Worm (Caenorhabditis elegans) whole organism, L4 larva: ENCODE data around the gene vti-1.

ENCODE experiments used
- F10B5.3 ChIP-seq: sonication (generic microtip); optimal IDR thresholded peaks from 2 replicates; lab custom pipeline; 2016; ENCODE audit warnings: mild to moderate bottlenecking, missing genetic modification characterization, missing compliant biosample characterization
- F44E2.7 ChIP-seq: fragments of 200-800 bp; sonication (Bioruptor generic); IDR thresholded peaks from 2 replicates; pipeline ENCODE4 v2.1.2; 2022; ENCODE audit warnings: missing genetic modification characterization, missing compliant biosample characterization
- T20F7.1 ChIP-seq: fragments of 200-800 bp; sonication (Bioruptor generic); optimal IDR thresholded peaks from 2 replicates; lab custom pipeline; 2018; ENCODE audit warnings: mild to moderate bottlenecking, missing genetic modification characterization, missing compliant biosample characterization
- Y48G9A.11 ChIP-seq: fragments of 200-800 bp; sonication (Bioruptor generic); IDR thresholded peaks from 2 replicates; pipeline ENCODE4 v1.3.6; 2022; ENCODE audit warnings: missing genetic modification reagents, missing genetic modification characterization, missing compliant biosample characterization
- aha-1 ChIP-seq: fragments of 150-350 bp; peaks from one replicate; lab custom pipeline; 2014; ENCODE audit warnings: missing biosample characterization, missing genetic modification characterization
- ama-1 ChIP-seq: fragments of 150-350 bp; optimal IDR thresholded peaks from 2 replicates; lab custom pipeline; 2014; ENCODE audit warnings: inconsistent platforms, mixed read lengths
- arid-1 ChIP-seq: fragments of 200-800 bp; sonication (Bioruptor generic); conservative IDR thresholded peaks from 2 replicates; pipeline ENCODE4 v1.3.6; 2022; ENCODE audit warnings: missing genetic modification reagents, missing genetic modification characterization, missing compliant biosample characterization
- ceh-20 ChIP-seq: fragments of 200-800 bp; sonication (Bioruptor generic); IDR thresholded peaks from 2 replicates; pipeline ENCODE4 v1.3.6; 2022; ENCODE audit warnings: missing genetic modification reagents, missing genetic modification characterization, missing compliant biosample characterization
- ceh-28 ChIP-seq: fragments of 150-350 bp; optimal IDR thresholded peaks from 2 replicates; lab custom pipeline; 2014; ENCODE audit warnings: missing biosample characterization, missing genetic modification reagents, missing genetic modification characterization
- ctbp-1 ChIP-seq: fragments of 200-800 bp; sonication (Bioruptor generic); IDR thresholded peaks from 2 replicates; pipeline ENCODE4 v1.3.6; 2022; ENCODE audit warnings: missing genetic modification reagents, missing genetic modification characterization, missing compliant biosample characterization
- daf-16 ChIP-seq, 3 experiments: sonication (generic microtip); optimal IDR thresholded peaks; 2 replicates each; lab custom pipeline; 2016 to 2017; ENCODE audit warnings: missing genetic modification characterization in 3 of 3, missing genetic modification reagents in 3 of 3, mild to moderate bottlenecking in 2 of 3, missing compliant biosample characterization in 2 of 3, missing biosample characterization in 1 of 3, moderate library complexity in 1 of 3
- dmd-6 ChIP-seq: fragments of 200-800 bp; sonication (Bioruptor generic); IDR thresholded peaks from 2 replicates; pipeline ENCODE4 v1.3.6; 2022; ENCODE audit warnings: missing genetic modification reagents, missing genetic modification characterization, missing compliant biosample characterization
- dpl-1 ChIP-seq: fragments of 150-350 bp; optimal IDR thresholded peaks from 2 replicates; lab custom pipeline; 2014; ENCODE audit warnings: missing biosample characterization, missing genetic modification reagents, missing genetic modification characterization
- dve-1 ChIP-seq: sonication (generic microtip); optimal IDR thresholded peaks from 2 replicates; lab custom pipeline; 2017; ENCODE audit warnings: antibody characterized with exemption, mild to moderate bottlenecking, missing genetic modification characterization, missing compliant biosample characterization; ENCODE audit not compliant: insufficient read depth
- egl-43 ChIP-seq: fragments of 200-800 bp; sonication (Bioruptor generic); IDR thresholded peaks from 2 replicates; pipeline ENCODE4 v1.3.6; 2022; ENCODE audit warnings: missing genetic modification reagents, missing genetic modification characterization, missing compliant biosample characterization
- hif-1 ChIP-seq, 2 experiments: sonication (generic microtip); optimal IDR thresholded peaks; 2 replicates each; lab custom pipeline; 2016 to 2017; ENCODE audit warnings: missing compliant biosample characterization in 2 of 2, missing genetic modification characterization in 2 of 2, missing genetic modification reagents in 2 of 2, missing genotype in 2 of 2, mild to moderate bottlenecking in 1 of 2
- hlh-30 ChIP-seq: sonication (generic microtip); optimal IDR thresholded peaks from 2 replicates; lab custom pipeline; 2017; ENCODE audit warnings: antibody characterized with exemption, mild to moderate bottlenecking, missing genetic modification characterization, missing compliant biosample characterization; ENCODE audit not compliant: insufficient read depth
- hmg-1.1 ChIP-seq: fragments of 200-800 bp; sonication (Bioruptor generic); IDR thresholded peaks from 2 replicates; pipeline ENCODE4 v1.3.6; 2022; ENCODE audit warnings: missing genetic modification reagents, missing genetic modification characterization, missing compliant biosample characterization
- jun-1 ChIP-seq: fragments of 150-350 bp; optimal IDR thresholded peaks from 2 replicates; lab custom pipeline; 2014; ENCODE audit warnings: missing biosample characterization, missing genetic modification reagents, missing genetic modification characterization
- lsy-2 ChIP-seq, 2 experiments: fragments of 150-350 bp in 1 of 2; sonication (generic microtip) in 1 of 2; optimal IDR thresholded peaks; 2 replicates each; lab custom pipeline; 2014 to 2017; ENCODE audit warnings: missing biosample characterization in 2 of 2, missing genetic modification characterization in 2 of 2
- mdl-1 ChIP-seq, 2 experiments: fragments of 150-350 bp in 1 of 2; sonication (generic microtip) in 1 of 2; optimal IDR thresholded peaks; 2 replicates each; lab custom pipeline; 2014 to 2017; ENCODE audit warnings: missing biosample characterization in 2 of 2, missing genetic modification characterization in 2 of 2
- mdt-29 ChIP-seq: fragments of 200-800 bp; sonication (Bioruptor generic); IDR thresholded peaks from 2 replicates; pipeline ENCODE4 v1.3.6; 2022; ENCODE audit warnings: missing genetic modification reagents, missing genetic modification characterization, missing compliant biosample characterization
- mep-1 ChIP-seq: fragments of 150-350 bp; sonication (generic microtip); optimal IDR thresholded peaks from 3 replicates; lab custom pipeline; 2014; ENCODE audit warnings: missing biosample characterization, missing genetic modification characterization
- mxl-3 ChIP-seq: fragments of 200-800 bp; sonication (Bioruptor generic); optimal IDR thresholded peaks from 2 replicates; lab custom pipeline; 2018; ENCODE audit warnings: mild to moderate bottlenecking, missing genetic modification characterization, missing compliant biosample characterization
- nhr-10 ChIP-seq: fragments of 150-350 bp; optimal IDR thresholded peaks from 2 replicates; lab custom pipeline; 2014; ENCODE audit warnings: missing biosample characterization, missing genetic modification characterization
- nhr-102 ChIP-seq: sonication (generic microtip); optimal IDR thresholded peaks from 2 replicates; lab custom pipeline; 2016; ENCODE audit warnings: mild to moderate bottlenecking, missing genetic modification characterization, moderate library complexity, missing compliant biosample characterization
- nhr-11 ChIP-seq: fragments of 150-350 bp; optimal IDR thresholded peaks from 2 replicates; lab custom pipeline; 2014; ENCODE audit warnings: missing biosample characterization, missing genetic modification characterization
- nhr-111 ChIP-seq: fragments of 200-800 bp; sonication (Bioruptor generic); optimal IDR thresholded peaks from 2 replicates; lab custom pipeline; 2018; ENCODE audit warnings: mild to moderate bottlenecking, missing genetic modification characterization, missing compliant biosample characterization
- nhr-28 ChIP-seq: fragments of 150-350 bp; optimal IDR thresholded peaks from 2 replicates; lab custom pipeline; 2014; ENCODE audit warnings: missing biosample characterization, missing genetic modification characterization
- nhr-41 ChIP-seq: fragments of 200-800 bp; sonication (Bioruptor generic); IDR thresholded peaks from 2 replicates; pipeline ENCODE4 v1.3.6; 2022; ENCODE audit warnings: missing genetic modification reagents, missing genetic modification characterization, missing compliant biosample characterization
- nhr-42 ChIP-seq: fragments of 200-800 bp; sonication (Bioruptor generic); IDR thresholded peaks from 2 replicates; pipeline ENCODE4 v1.3.6; 2022; ENCODE audit warnings: missing genetic modification characterization, missing compliant biosample characterization
- nhr-48 ChIP-seq: sonication (generic microtip); optimal IDR thresholded peaks from 2 replicates; lab custom pipeline; 2016; ENCODE audit warnings: mild to moderate bottlenecking, missing genetic modification characterization, missing compliant biosample characterization
- nhr-76 ChIP-seq: fragments of 150-350 bp; optimal IDR thresholded peaks from 2 replicates; lab custom pipeline; 2014; ENCODE audit warnings: missing biosample characterization, missing genetic modification characterization
- nhr-77 ChIP-seq: fragments of 150-350 bp; optimal IDR thresholded peaks from 2 replicates; lab custom pipeline; 2014; ENCODE audit warnings: missing biosample characterization, missing genetic modification characterization
- pha-4 ChIP-seq, 2 experiments: fragments of 150-350 bp in 1 of 2; fragments of 200-800 bp in 1 of 2; sonication (Bioruptor generic) in 1 of 2; IDR thresholded peaks in 1 of 2; optimal IDR thresholded peaks in 1 of 2; 2 replicates each; pipeline versions ENCODE4 v1.3.6 to Lab custom; 2014 to 2022; ENCODE audit warnings: missing genetic modification characterization in 2 of 2, missing genetic modification reagents in 2 of 2, missing biosample characterization in 1 of 2, missing compliant biosample characterization in 1 of 2
- rbr-2 ChIP-seq: sonication (generic microtip); optimal IDR thresholded peaks from 2 replicates; lab custom pipeline; 2016; ENCODE audit warnings: missing genotype, missing genetic modification characterization, missing compliant biosample characterization
- set-16 ChIP-seq: fragments of 200-800 bp; sonication (Bioruptor generic); IDR thresholded peaks from 2 replicates; pipeline ENCODE4 v1.3.6; 2022; ENCODE audit warnings: missing genetic modification reagents, missing genetic modification characterization, missing compliant biosample characterization
- spr-3 ChIP-seq: fragments of 200-800 bp; sonication (Bioruptor generic); optimal IDR thresholded peaks from 2 replicates; lab custom pipeline; 2018; ENCODE audit warnings: mild to moderate bottlenecking, missing genetic modification characterization, missing compliant biosample characterization
- tag-97 ChIP-seq: fragments of 200-800 bp; sonication (Bioruptor generic); IDR thresholded peaks from 2 replicates; pipeline ENCODE4 v1.3.6; 2022; ENCODE audit warnings: missing genetic modification characterization, missing compliant biosample characterization
- tra-1 ChIP-seq: fragments of 200-800 bp; sonication (Bioruptor generic); IDR thresholded peaks from 2 replicates; pipeline ENCODE4 v1.3.6; 2022; ENCODE audit warnings: missing genetic modification reagents, missing genetic modification characterization, missing compliant biosample characterization
- unc-62 ChIP-seq, 3 experiments: fragments of 150-350 bp in 1 of 3; sonication (generic microtip); optimal IDR thresholded peaks in 2 of 3; peaks in 1 of 3; 1 replicate in 1 of 3; 2 replicates in 2 of 3; lab custom pipeline; 2014 to 2017; ENCODE audit warnings: missing biosample characterization in 3 of 3, missing genetic modification characterization in 3 of 3, missing genetic modification reagents in 3 of 3, missing genotype in 1 of 3
- vab-7 ChIP-seq: fragments of 200-800 bp; sonication (Bioruptor generic); IDR thresholded peaks from 2 replicates; pipeline ENCODE4 v1.3.6; 2022; ENCODE audit warnings: missing genetic modification reagents, missing genetic modification characterization, missing compliant biosample characterization
- zfp-3 ChIP-seq: fragments of 200-800 bp; sonication (Bioruptor generic); conservative IDR thresholded peaks from 2 replicates; pipeline ENCODE4 v1.3.6; 2022; ENCODE audit warnings: missing genetic modification reagents, missing genetic modification characterization, missing compliant biosample characterization
- zip-11 ChIP-seq: fragments of 200-800 bp; sonication (Bioruptor generic); IDR thresholded peaks from 2 replicates; pipeline ENCODE4 v1.3.6; 2022; ENCODE audit warnings: missing genetic modification characterization, missing compliant biosample characterization

The vti-1 gene

DNA sequence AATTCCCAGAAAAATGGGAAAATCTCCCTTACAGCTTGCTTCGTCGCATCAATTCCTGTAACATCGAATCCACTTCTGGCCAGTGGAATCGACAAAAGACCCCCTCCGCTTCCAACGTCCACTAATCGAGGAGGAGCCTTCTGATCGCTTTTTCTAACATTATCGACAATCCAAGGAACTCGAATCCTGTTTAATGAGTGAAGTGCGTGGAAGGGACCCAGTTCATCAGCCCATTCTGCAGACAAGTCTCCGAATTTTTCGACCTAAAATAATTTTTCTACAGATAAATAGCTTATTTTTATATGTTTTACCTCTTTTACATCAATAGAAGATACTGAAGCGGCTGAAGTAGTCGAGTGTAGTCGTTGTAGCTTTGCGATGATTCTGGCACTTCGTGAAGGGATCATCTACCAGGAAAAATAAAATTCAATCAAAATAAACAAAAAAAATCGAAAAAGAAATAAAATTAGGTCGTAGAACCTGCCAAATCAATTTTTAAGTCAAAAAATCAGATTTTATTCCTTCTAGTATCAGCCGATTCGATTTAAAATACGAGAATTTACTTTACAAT, 29.5 kb upstream of the vti-1 start, which contains the start of gene coq-3 (continued):
- TF ChIP-seq zfp-3: 0 out of 2 replicates have a peak, but pooled peaks have one; percentile 12
- no peak for TF ChIP-seq nhr-76 (tag; lab: Kevin White, UChicago)
- TF ChIP-seq pha-4 (GFP tag; IDR thresholded peaks at IDR 0.05; lab: Robert Waterston, UW): no peak
- no peak for TF ChIP-seq pha-4 (tag; optimal IDR thresholded peaks at IDR 0.05; lab: Kevin White, UChicago)
- no peak for TF ChIP-seq dpl-1 (GFP tag; lab: Kevin White, UChicago)
- no peak for TF ChIP-seq nhr-41
- TF ChIP-seq jun-1: no peak
- no peak for TF ChIP-seq mep-1

DNA sequence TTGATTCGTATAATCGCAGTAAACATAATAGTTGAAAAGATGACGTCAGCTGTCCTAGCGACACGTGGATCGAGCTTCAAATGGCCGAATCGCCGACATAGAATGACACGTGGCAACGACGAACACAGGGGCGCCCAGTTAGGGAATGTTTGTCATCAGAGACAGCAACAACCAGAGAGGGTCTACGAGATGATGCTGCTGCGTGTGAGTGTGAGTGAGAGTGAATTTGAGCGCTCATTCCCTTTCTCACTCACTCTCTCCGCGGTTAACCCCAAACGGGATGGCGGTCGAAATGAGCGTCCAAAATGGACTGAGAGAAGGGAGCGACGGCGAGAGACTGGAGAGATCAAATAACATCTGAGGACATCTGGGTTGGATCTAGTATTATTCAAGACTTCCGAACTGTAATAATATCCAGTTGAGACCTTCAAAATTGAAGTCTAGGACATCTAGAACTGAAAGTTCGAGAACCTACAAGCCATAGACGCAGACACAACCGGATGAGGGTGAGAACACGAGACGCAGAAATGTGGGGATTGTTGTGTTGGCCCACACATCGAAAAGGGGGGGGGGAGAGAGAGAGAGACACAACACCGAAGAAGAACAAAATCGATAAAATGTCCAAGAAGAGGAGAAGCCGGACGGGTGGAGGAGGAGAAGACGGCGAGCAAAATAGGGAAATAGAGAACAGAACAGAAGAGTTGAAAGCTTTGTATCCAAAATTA, 27.6 kb upstream of the vti-1 start:
- TF ChIP-seq Y48G9A.11 (GFP tag; lab: Robert Waterston, UW) (no peak), nhr-111 (GFP tag; lab: Kevin White, UChicago) (no peak), hmg-1.1 (GFP tag; lab: Robert Waterston, UW) (peak; percentile 62; the same call in 1 of the 2 replicates), T20F7.1 (peak; percentile 16), mxl-3 (GFP tag; lab: Kevin White, UChicago) (peak; percentile 93), hlh-30 (peak; percentile 94), nhr-11 (peak; percentile 22), unc-62 (GFP tag; optimal IDR thresholded peaks at IDR 0.05 in 1 of 2; lab: Kevin White, UChicago) (peak in 1 of 2 experiments; percentile 69), unc-62 (tag; optimal IDR thresholded peaks at IDR 0.05; lab: Kevin White, UChicago) (no peak), ceh-20 (GFP tag; lab: Robert Waterston, UW) (peak; percentile 36; the same call in 1 of the 2 replicates), zip-11 (no peak), nhr-10 (no peak), tag-97 (GFP tag; lab: Robert Waterston, UW) (no peak), F10B5.3 (no peak), nhr-42 (no peak), mdl-1 (tag; optimal IDR thresholded peaks at IDR 0.05; lab: Kevin White, UChicago) (peak; percentile 61 to 88), vab-7 (GFP tag; lab: Robert Waterston, UW) (peak; percentile 33; the same call in 1 of the 2 replicates), rbr-2 (tag; lab: Kevin White, UChicago) (peak; percentile 60), hif-1 (tag; optimal IDR thresholded peaks at IDR 0.05; lab: Kevin White, UChicago) (peak in 1 of 2 experiments; percentile 7), spr-3 (GFP tag; lab: Kevin White, UChicago) (no peak), F44E2.7 (no peak), dmd-6 (GFP tag; lab: Robert Waterston, UW) (peak; percentile 46), nhr-48 (tag; lab: Kevin White, UChicago) (peak; percentile 20), aha-1 (tag; lab: Kevin White, UChicago) (peak; percentile 99), egl-43 (0 out of 2 replicates have a peak, but pooled peaks have one; percentile 15), ctbp-1 (GFP tag; lab: Robert Waterston, UW) (0 out of 2 replicates have a peak, but pooled peaks have one; percentile 46), pha-4 (GFP tag; IDR thresholded peaks at IDR 0.05; lab: Robert Waterston, UW) (peak; percentile 14; the same call in 1 of the 2 replicates), pha-4 (tag; optimal IDR thresholded peaks at IDR 0.05; lab: Kevin White, UChicago) (no peak), mdt-29 (GFP tag; lab: Robert Waterston, UW) (no peak), lsy-2 (tag; optimal IDR thresholded peaks at IDR 0.05; lab: Kevin White, UChicago) (peak; percentile 49 to 68), arid-1 (GFP tag; lab: Robert Waterston, UW) (0 out of 2 replicates have a peak, but pooled peaks have one; percentile 7), ceh-28 (tag; lab: Kevin White, UChicago) (peak; percentile 70), nhr-102 (peak; percentile 36), set-16 (GFP tag; lab: Robert Waterston, UW) (peak; percentile 46), daf-16 (GFP tag; optimal IDR thresholded peaks at IDR 0.05; lab: Kevin White, UChicago) (no peak), daf-16 (tag; optimal IDR thresholded peaks at IDR 0.05; lab: Kevin White, UChicago) (peak; percentile 85), ama-1 (lab: Kevin White, UChicago) (peak; percentile 71), nhr-77 (tag; lab: Kevin White, UChicago) (peak; percentile 69), nhr-28 (peak; percentile 53), dve-1 (tag; lab: Kevin White, UChicago) (peak; percentile 59), dpl-1 (GFP tag; lab: Kevin White, UChicago) (peak; percentile 42), tra-1 (GFP tag; lab: Robert Waterston, UW) (no peak)
